Fruit fly (Drosophila melanogaster) Kc167 (cell line): ENCODE data around the gene cort.

Experiments used
- Myc ChIP-seq: fragments of >200 bp; optimal IDR thresholded peaks from 2 replicates; lab custom pipeline; 2017; ENCODE audit warnings: missing external identifiers
- Sin3A ChIP-seq: fragments of >200 bp; optimal IDR thresholded peaks from 2 replicates; lab custom pipeline; 2018; ENCODE audit warnings: missing external identifiers
- h ChIP-seq: fragments of >200 bp; optimal IDR thresholded peaks from 3 replicates; lab custom pipeline; 2018; ENCODE audit warnings: missing external identifiers
- insv ChIP-seq: fragments of >200 bp; optimal IDR thresholded peaks from 3 replicates; lab custom pipeline; 2018; ENCODE audit warnings: missing external identifiers
- psq ChIP-seq: fragments of >200 bp; optimal IDR thresholded peaks from 2 replicates; lab custom pipeline; 2017; ENCODE audit warnings: missing external identifiers
- ttk ChIP-seq: sonication (Bioruptor generic); optimal IDR thresholded peaks from 2 replicates; lab custom pipeline; 2017; ENCODE audit warnings: missing external identifiers

DNA sequence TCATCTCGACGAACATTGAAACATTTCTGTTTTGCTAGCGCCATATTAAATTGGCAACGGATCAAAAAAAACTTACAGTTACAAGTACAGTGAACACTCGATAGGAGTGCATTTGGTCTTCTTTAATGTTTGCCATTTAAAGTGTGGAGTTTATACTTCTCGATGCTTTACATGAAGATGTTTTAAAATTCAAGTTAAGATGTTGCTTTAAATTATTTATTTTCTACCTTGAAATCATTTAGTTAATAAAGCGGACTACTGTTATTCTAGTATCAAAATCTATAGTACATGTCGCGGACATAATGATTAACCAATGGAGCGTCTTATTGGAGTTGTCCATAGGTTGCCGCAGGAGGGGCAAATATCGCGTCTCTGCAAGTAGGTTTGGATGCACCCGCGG is at the start of gene cort:
- TF ChIP-seq insv (lab: Kevin White, UChicago) (no peak), psq (lab: Kevin White, UChicago) (no peak), Sin3A (no peak), Myc (lab: Kevin White, UChicago) (no peak), ttk (no peak), h (no peak)
